Fruit fly (Drosophila melanogaster) whole organism, wandering third instar larva: Measurements from ENCODE around the gene Esp.

Source experiments
- Abd-B ChIP-seq: fragments of >200 bp; optimal IDR thresholded peaks from 2 replicates; lab custom pipeline; 2017; ENCODE audit warnings: missing biosample characterization, missing genetic modification characterization
- CG32264 ChIP-seq: fragments of 200-800 bp; sonication (Bioruptor generic); optimal IDR thresholded peaks from 2 replicates; lab custom pipeline; 2016; ENCODE audit warnings: missing biosample characterization, missing genetic modification characterization
- CG9705 ChIP-seq: fragments of 200-800 bp; sonication (Bioruptor generic); optimal IDR thresholded peaks from 2 replicates; lab custom pipeline; 2018; ENCODE audit warnings: missing biosample characterization, mild to moderate bottlenecking, missing genetic modification characterization
- CrebA ChIP-seq: fragments of 200-800 bp; sonication (Bioruptor generic); optimal IDR thresholded peaks from 2 replicates; lab custom pipeline; 2016; ENCODE audit warnings: missing biosample characterization, mild to moderate bottlenecking, missing genetic modification characterization, borderline replicate concordance
- Dfd ChIP-seq: fragments of >200 bp; optimal IDR thresholded peaks from 2 replicates; lab custom pipeline; 2017; ENCODE audit warnings: missing biosample characterization, missing genetic modification characterization
- GATAd ChIP-seq: sonication (Bioruptor generic); optimal IDR thresholded peaks from 2 replicates; lab custom pipeline; 2016; ENCODE audit warnings: missing biosample characterization, missing genetic modification characterization
- HLH106 ChIP-seq: fragments of 200-800 bp; optimal IDR thresholded peaks from 3 replicates; lab custom pipeline; 2019; ENCODE audit warnings: missing biosample characterization, mild to moderate bottlenecking, missing genetic modification characterization, moderate library complexity
- Hr83 ChIP-seq: fragments of 200-300 bp; sonication (Bioruptor generic); optimal IDR thresholded peaks from 2 replicates; lab custom pipeline; 2016; ENCODE audit warnings: missing biosample characterization, mild to moderate bottlenecking, missing genetic modification characterization, moderate library complexity; ENCODE audit not compliant: poor library complexity, severe bottlenecking
- Jra ChIP-seq: sonication (Bioruptor generic); optimal IDR thresholded peaks from 2 replicates; lab custom pipeline; 2016; ENCODE audit warnings: missing biosample characterization, missing genetic modification characterization
- Mio ChIP-seq: sonication (Bioruptor generic); optimal IDR thresholded peaks from 2 replicates; lab custom pipeline; 2016; ENCODE audit warnings: missing biosample characterization, missing genetic modification characterization
- Myc ChIP-seq: fragments of >200 bp; optimal IDR thresholded peaks from 2 replicates; lab custom pipeline; 2017
- N ChIP-seq: fragments of >200 bp; optimal IDR thresholded peaks from 2 replicates; lab custom pipeline; 2018; ENCODE audit warnings: missing biosample characterization, missing external identifiers, missing genetic modification characterization
- Rel ChIP-seq, 2 experiments: fragments of 200-800 bp; sonication (Bioruptor generic) in 1 of 2; optimal IDR thresholded peaks; 2 replicates in 1 of 2; 3 replicates in 1 of 2; lab custom pipeline; 2016 to 2019; ENCODE audit warnings: mild to moderate bottlenecking in 2 of 2, missing biosample characterization in 2 of 2, missing genetic modification characterization in 2 of 2, moderate library complexity in 1 of 2
- Sp1 ChIP-seq: fragments of 200-800 bp; sonication (Bioruptor generic); optimal IDR thresholded peaks from 3 replicates; lab custom pipeline; 2019; ENCODE audit warnings: missing biosample characterization, mild to moderate bottlenecking, missing genetic modification characterization, moderate library complexity
- Vsx2 ChIP-seq: fragments of 200-300, 225-300 bp; sonication (Bioruptor generic); optimal IDR thresholded peaks from 2 replicates; lab custom pipeline; 2018; ENCODE audit warnings: missing biosample characterization, missing genetic modification characterization; ENCODE audit not compliant: partially characterized antibody
- br ChIP-seq: fragments of 200-800 bp; sonication (Bioruptor generic); optimal IDR thresholded peaks from 2 replicates; lab custom pipeline; 2016; ENCODE audit warnings: missing biosample characterization, missing genetic modification characterization
- brk ChIP-seq: fragments of 200-800 bp; sonication (Bioruptor generic); optimal IDR thresholded peaks from 2 replicates; lab custom pipeline; 2016; ENCODE audit warnings: missing biosample characterization, mild to moderate bottlenecking, missing genetic modification characterization
- dl ChIP-seq, 2 experiments: fragments of 175-275, 200-275 bp in 1 of 2; fragments of 200-275 bp in 1 of 2; sonication (Bioruptor generic); optimal IDR thresholded peaks; lab custom pipeline; 2018; ENCODE audit warnings: mild to moderate bottlenecking in 2 of 2, missing biosample characterization in 2 of 2, missing genetic modification characterization in 2 of 2, moderate library complexity in 2 of 2; ENCODE audit not compliant: partially characterized antibody in 2 of 2, insufficient read depth in 1 of 2
- dmrt93B ChIP-seq: fragments of 200-800 bp; sonication (Bioruptor generic); optimal IDR thresholded peaks from 2 replicates; lab custom pipeline; 2018; ENCODE audit warnings: missing biosample characterization, mild to moderate bottlenecking, missing genetic modification characterization
- dsf ChIP-seq: sonication (Bioruptor generic); optimal IDR thresholded peaks from 2 replicates; lab custom pipeline; 2016; ENCODE audit warnings: missing biosample characterization, missing genetic modification characterization, borderline replicate concordance
- ey ChIP-seq: fragments of 200-800 bp; sonication (Bioruptor generic); optimal IDR thresholded peaks from 2 replicates; lab custom pipeline; 2016; ENCODE audit warnings: missing biosample characterization, missing genetic modification characterization
- foxo ChIP-seq, 2 experiments: fragments of 200-800 bp; sonication (Bioruptor generic); optimal IDR thresholded peaks; 2 replicates in 1 of 2; 3 replicates in 1 of 2; lab custom pipeline; 2016 to 2017; ENCODE audit warnings: missing biosample characterization in 2 of 2, missing genetic modification characterization in 2 of 2
- psq ChIP-seq: fragments of 200-800 bp; sonication (Bioruptor generic); optimal IDR thresholded peaks from 3 replicates; lab custom pipeline; 2017; ENCODE audit warnings: missing biosample characterization, mild to moderate bottlenecking, missing genetic modification characterization, moderate library complexity
- rgr ChIP-seq: fragments of 200-800 bp; sonication (Bioruptor generic); optimal IDR thresholded peaks from 3 replicates; lab custom pipeline; 2016; ENCODE audit warnings: missing biosample characterization, mild to moderate bottlenecking, missing genetic modification characterization
- sv ChIP-seq: fragments of 200-800 bp; sonication (Bioruptor generic); optimal IDR thresholded peaks from 3 replicates; lab custom pipeline; 2016; ENCODE audit warnings: missing biosample characterization, missing genetic modification characterization
- tai ChIP-seq: sonication (Bioruptor generic); optimal IDR thresholded peaks from 2 replicates; lab custom pipeline; 2016; ENCODE audit warnings: missing biosample characterization, missing genetic modification characterization
- usp ChIP-seq: fragments of >200 bp; optimal IDR thresholded peaks from 2 replicates; lab custom pipeline; 2017; ENCODE audit warnings: missing biosample characterization, missing genetic modification characterization

Esp gene

dm6 chr3R:24863894-24864293, 22.2 kb downstream of the Esp start:
- TF ChIP-seq sv (no peak), Rel (GFP tag; optimal IDR thresholded peaks at IDR 0.05; lab: Kevin White, UChicago) (no peak), Rel (tag; optimal IDR thresholded peaks at IDR 0.05; lab: Kevin White, UChicago) (peak; percentile 96)

DNA sequence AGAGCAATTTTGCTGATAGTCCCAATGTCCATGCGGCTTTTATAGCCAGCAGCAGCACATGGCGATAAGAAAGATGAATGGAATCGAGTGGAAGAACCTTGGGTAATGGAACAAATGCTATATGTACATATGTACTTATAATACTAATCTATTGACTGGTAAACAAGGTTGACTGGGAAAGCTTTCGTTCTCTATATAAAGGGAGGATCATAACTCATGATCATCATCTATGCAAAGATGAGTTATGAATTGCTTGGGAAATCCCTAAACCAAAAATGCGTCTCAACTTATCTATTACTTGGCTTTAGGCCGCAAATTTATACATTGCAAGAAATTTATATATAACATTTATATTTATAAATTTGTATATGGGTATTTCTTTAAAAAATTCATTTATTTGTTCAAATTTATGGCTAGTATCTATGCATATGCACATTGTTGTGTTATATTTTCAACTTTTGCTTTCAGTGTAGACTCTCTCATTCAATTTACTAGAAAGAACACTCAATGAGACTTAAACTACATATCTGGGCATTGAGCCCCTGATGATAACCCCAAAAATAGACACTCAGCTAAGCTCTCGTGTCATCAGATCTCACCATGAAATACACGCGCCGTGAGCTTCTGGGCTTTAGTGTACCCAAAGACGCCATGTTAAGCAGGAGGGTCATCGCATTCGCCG, 23.1 kb downstream of the Esp start, which contains the start of the genes Srg1 and Elal:
Gene Srg1, minus strand, starts transcription at position 14 of the 682 bp plus-strand sequence.
Gene Elal, plus strand, starts transcription at position 632 of the 682 bp plus-strand sequence.
- TF ChIP-seq Hr83 (no peak), Rel (GFP tag; optimal IDR thresholded peaks at IDR 0.05; lab: Kevin White, UChicago) (no peak), Rel (tag; optimal IDR thresholded peaks at IDR 0.05; lab: Kevin White, UChicago) (peak; percentile 73), ey (GFP tag; lab: Kevin White, UChicago) (no peak), N (GFP tag; lab: Kevin White, UChicago) (no peak)

DNA sequence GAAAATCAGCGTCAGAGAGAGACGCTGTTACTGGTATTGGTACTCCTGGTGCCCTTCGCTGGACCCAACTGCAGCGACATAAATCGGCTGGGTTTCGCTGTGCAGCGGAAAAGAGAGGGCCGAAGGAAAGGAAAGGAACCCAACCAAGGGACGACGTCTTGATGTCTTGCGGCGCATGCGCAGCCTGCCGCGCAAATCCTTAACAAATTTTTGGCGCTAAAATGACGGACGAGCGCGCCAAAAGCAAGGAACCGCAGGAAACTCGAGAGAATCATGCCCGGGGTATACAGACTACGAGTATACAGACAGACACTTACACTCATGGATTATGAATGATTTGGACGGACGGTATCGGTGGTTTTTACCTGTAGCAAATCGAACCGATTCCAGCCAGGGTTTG, 25.2 kb downstream of the Esp start:
- TF ChIP-seq dl (GFP tag; optimal IDR thresholded peaks at IDR 0.05; lab: Kevin White, UChicago; ENCODE audit: insufficient read depth in 1 of 2, partially characterized antibody in 2 of 2) (no peak), Dfd (GFP tag; lab: Kevin White, UChicago) (no peak), CrebA (no peak), dmrt93B (no peak), Jra (no peak), sv (no peak), CG9705 (GFP tag; lab: Kevin White, UChicago) (no peak), Sp1 (no peak), tai (GFP tag; lab: Kevin White, UChicago) (no peak), N (GFP tag; lab: Kevin White, UChicago) (no peak), GATAd (GFP tag; lab: Kevin White, UChicago) (no peak), Hr83 (no peak), br (GFP tag; lab: Kevin White, UChicago) (no peak), HLH106 (tag; lab: Kevin White, UChicago) (no peak), Mio (GFP tag; lab: Kevin White, UChicago) (no peak)

DNA sequence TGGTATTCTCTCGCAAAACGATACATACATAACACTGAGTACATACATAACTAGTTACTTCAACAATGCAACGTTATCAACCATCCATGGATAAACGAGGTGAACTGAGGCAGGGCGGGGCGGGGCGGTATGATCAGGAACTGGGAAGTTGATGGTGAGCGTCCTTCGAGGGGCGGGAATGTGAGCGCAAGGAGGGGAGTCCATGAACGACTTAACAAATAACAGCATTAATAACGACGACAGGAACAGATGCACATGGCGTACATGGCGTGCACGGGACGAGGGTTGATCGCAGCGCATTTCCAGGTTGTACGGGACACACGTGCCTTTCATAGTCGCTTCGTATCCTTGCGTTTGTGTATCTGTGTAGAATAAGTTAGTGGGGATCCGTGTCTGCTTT, 26.2 kb downstream of the Esp start:
- TF ChIP-seq CG32264 (GFP tag; lab: Kevin White, UChicago) (no peak), GATAd (GFP tag; lab: Kevin White, UChicago) (no peak), Abd-B (GFP tag; lab: Kevin White, UChicago) (no peak), foxo (GFP tag; optimal IDR thresholded peaks at IDR 0.05; lab: Kevin White, UChicago) (no peak), Dfd (GFP tag; lab: Kevin White, UChicago) (no peak), dmrt93B (no peak), dl (GFP tag; optimal IDR thresholded peaks at IDR 0.05; lab: Kevin White, UChicago; ENCODE audit: insufficient read depth in 1 of 2, partially characterized antibody in 2 of 2) (no peak), CG9705 (GFP tag; lab: Kevin White, UChicago) (no peak), ey (GFP tag; lab: Kevin White, UChicago) (no peak)

dm6 chr3R:24870389-24871048, 28.8 kb downstream of the Esp start, which contains the start of gene CycB3:
Gene CycB3, minus strand, starts transcription at chr3R:24870816.
- TF ChIP-seq Dfd (GFP tag; lab: Kevin White, UChicago) (no peak), usp (no peak), Sp1 (peak; percentile 21), brk (no peak), ey (GFP tag; lab: Kevin White, UChicago) (peak; percentile 17), Rel (GFP tag; optimal IDR thresholded peaks at IDR 0.05; lab: Kevin White, UChicago) (no peak), Rel (tag; optimal IDR thresholded peaks at IDR 0.05; lab: Kevin White, UChicago) (peak; percentile 50), CG9705 (GFP tag; lab: Kevin White, UChicago) (peak; percentile 43), tai (GFP tag; lab: Kevin White, UChicago) (no peak), N (GFP tag; lab: Kevin White, UChicago) (no peak), sv (no peak), dsf (GFP tag; lab: Kevin White, UChicago) (no peak), rgr (GFP tag; lab: Kevin White, UChicago) (peak; percentile 33), psq (no peak), Mio (GFP tag; lab: Kevin White, UChicago) (no peak), Abd-B (GFP tag; lab: Kevin White, UChicago) (no peak), Myc (lab: Kevin White, UChicago) (peak; percentile 58), foxo (GFP tag; optimal IDR thresholded peaks at IDR 0.05; lab: Kevin White, UChicago) (no peak), Vsx2 (GFP tag; lab: Kevin White, UChicago) (peak; percentile 28)
